Worm (Caenorhabditis elegans) whole organism, L1 larva: ENCODE measurements around the gene str-32.

Experiments
- aly-2 ChIP-seq: fragments of 150-350 bp; optimal IDR thresholded peaks from 2 replicates; lab custom pipeline; 2014; ENCODE audit warnings: missing biosample characterization, missing genetic modification characterization
- blmp-1 ChIP-seq: fragments of 150-350 bp; optimal IDR thresholded peaks from 2 replicates; lab custom pipeline; 2014; ENCODE audit warnings: missing biosample characterization, missing genetic modification characterization
- ceh-82 ChIP-seq, 3 experiments: fragments of 150-350 bp in 1 of 3; sonication (generic microtip) in 2 of 3; optimal IDR thresholded peaks; 2 replicates each; lab custom pipeline; 2014 to 2017; ENCODE audit warnings: missing biosample characterization in 3 of 3, missing genetic modification characterization in 3 of 3
- ceh-90 ChIP-seq: sonication (generic microtip); optimal IDR thresholded peaks from 2 replicates; lab custom pipeline; 2016; ENCODE audit warnings: missing genetic modification characterization, missing compliant biosample characterization
- ces-1 ChIP-seq: fragments of 150-350 bp; optimal IDR thresholded peaks from 2 replicates; lab custom pipeline; 2014; ENCODE audit warnings: missing biosample characterization, missing genetic modification reagents, missing genetic modification characterization
- efl-1 ChIP-seq, 4 experiments: fragments of 150-350 bp; optimal IDR thresholded peaks in 3 of 4; peaks in 1 of 4; 1 replicate in 1 of 4; 2 replicates in 3 of 4; lab custom pipeline; 2014; ENCODE audit warnings: missing biosample characterization in 2 of 4, missing genetic modification characterization in 2 of 4, missing genetic modification reagents in 2 of 4
- elt-3 ChIP-seq, 6 experiments: fragments of 150-350 bp in 1 of 6; sonication (generic microtip); optimal IDR thresholded peaks; 2 replicates each; lab custom pipeline; 2017 to 2018; ENCODE audit warnings: missing biosample characterization in 6 of 6, missing genetic modification characterization in 6 of 6, inconsistent platforms in 1 of 6
- ets-5 ChIP-seq: fragments of 200-800 bp; sonication (Bioruptor generic); IDR thresholded peaks from 2 replicates; pipeline ENCODE4 v1.3.6; 2022; ENCODE audit warnings: missing genetic modification characterization, missing compliant biosample characterization
- fos-1 ChIP-seq: fragments of 150-350 bp; optimal IDR thresholded peaks from 2 replicates; lab custom pipeline; 2014; ENCODE audit warnings: missing biosample characterization, missing genetic modification characterization
- hlh-17 ChIP-seq: fragments of 200-800 bp; sonication (Bioruptor generic); optimal IDR thresholded peaks from 2 replicates; lab custom pipeline; 2018; ENCODE audit warnings: missing genetic modification characterization, mild to moderate bottlenecking, missing compliant biosample characterization, moderate library complexity, borderline replicate concordance
- hlh-4 ChIP-seq: sonication (generic microtip); optimal IDR thresholded peaks from 2 replicates; lab custom pipeline; 2016; ENCODE audit warnings: mild to moderate bottlenecking, missing genetic modification characterization, missing compliant biosample characterization
- hpl-2 ChIP-seq: fragments of 150-350 bp; optimal IDR thresholded peaks from 2 replicates; lab custom pipeline; 2014; ENCODE audit warnings: missing biosample characterization, missing genetic modification reagents, missing genetic modification characterization
- lin-14 ChIP-seq: fragments of 200-800 bp; sonication (Bioruptor generic); optimal IDR thresholded peaks from 2 replicates; lab custom pipeline; 2018; ENCODE audit warnings: mild to moderate bottlenecking, missing genetic modification characterization, moderate library complexity, missing compliant biosample characterization
- lin-39 ChIP-seq: fragments of 150-350 bp; optimal IDR thresholded peaks from 2 replicates; lab custom pipeline; 2014; ENCODE audit warnings: missing biosample characterization, missing genetic modification reagents, missing genetic modification characterization
- nhr-20 ChIP-seq: sonication (generic microtip); optimal IDR thresholded peaks from 2 replicates; lab custom pipeline; 2016; ENCODE audit warnings: mild to moderate bottlenecking, missing genetic modification characterization, missing compliant biosample characterization
- nhr-237 ChIP-seq: fragments of 150-350 bp; optimal IDR thresholded peaks from 2 replicates; lab custom pipeline; 2014; ENCODE audit warnings: missing biosample characterization, missing genetic modification characterization
- nhr-28 ChIP-seq: fragments of 150-350 bp; optimal IDR thresholded peaks from 2 replicates; lab custom pipeline; 2014; ENCODE audit warnings: missing biosample characterization, missing genetic modification characterization
- nhr-71 ChIP-seq: sonication (generic microtip); optimal IDR thresholded peaks from 2 replicates; lab custom pipeline; 2016; ENCODE audit warnings: mild to moderate bottlenecking, missing genetic modification characterization, moderate library complexity, missing compliant biosample characterization
- nhr-77 ChIP-seq: fragments of 150-350 bp; optimal IDR thresholded peaks from 2 replicates; lab custom pipeline; 2014; ENCODE audit warnings: missing biosample characterization, missing genetic modification characterization
- nhr-84 ChIP-seq: sonication (generic microtip); optimal IDR thresholded peaks from 2 replicates; lab custom pipeline; 2017; ENCODE audit warnings: missing biosample characterization, missing genetic modification characterization
- nhr-85 ChIP-seq: sonication (generic microtip); peaks from one replicate; lab custom pipeline; 2016; ENCODE audit warnings: missing genetic modification characterization, inconsistent platforms, missing compliant biosample characterization
- nhr-90 ChIP-seq: sonication (generic microtip); optimal IDR thresholded peaks from 2 replicates; lab custom pipeline; 2016; ENCODE audit warnings: mild to moderate bottlenecking, missing genetic modification characterization, missing compliant biosample characterization; ENCODE audit not compliant: poor library complexity
- pag-3 ChIP-seq: sonication (generic microtip); optimal IDR thresholded peaks from 2 replicates; lab custom pipeline; 2017; ENCODE audit warnings: missing genetic modification characterization, mild to moderate bottlenecking, missing compliant biosample characterization, antibody characterized with exemption, borderline replicate concordance; ENCODE audit not compliant: insufficient read depth
- skn-1 ChIP-seq: fragments of 150-350 bp; optimal IDR thresholded peaks from 2 replicates; lab custom pipeline; 2014; ENCODE audit warnings: missing biosample characterization, missing genetic modification characterization
- snu-23 ChIP-seq: sonication (generic microtip); optimal IDR thresholded peaks from 2 replicates; lab custom pipeline; 2016; ENCODE audit warnings: missing genetic modification characterization, missing compliant biosample characterization
- swsn-7 ChIP-seq: sonication (generic microtip); optimal IDR thresholded peaks from 2 replicates; lab custom pipeline; 2016; ENCODE audit warnings: missing genetic modification characterization, missing compliant biosample characterization
- tbx-2 ChIP-seq: sonication (generic microtip); optimal IDR thresholded peaks from 2 replicates; lab custom pipeline; 2016; ENCODE audit warnings: missing genetic modification characterization, missing compliant biosample characterization
- tlp-1 ChIP-seq: fragments of 150-350 bp; optimal IDR thresholded peaks from 2 replicates; lab custom pipeline; 2014; ENCODE audit warnings: missing biosample characterization, missing genetic modification characterization
- unc-62 ChIP-seq: fragments of 150-350 bp; optimal IDR thresholded peaks from 2 replicates; lab custom pipeline; 2014; ENCODE audit warnings: missing biosample characterization, missing genetic modification reagents, missing genetic modification characterization
- unc-86 ChIP-seq: sonication (generic microtip); optimal IDR thresholded peaks from 2 replicates; lab custom pipeline; 2016; ENCODE audit warnings: missing genetic modification characterization, missing compliant biosample characterization
- ztf-4 ChIP-seq: fragments of 150-350 bp; optimal IDR thresholded peaks from 2 replicates; lab custom pipeline; 2014; ENCODE audit warnings: missing biosample characterization, missing genetic modification characterization

The str-32 gene

ce11 chrV:4912313-4912712 is 31.0 kb upstream of the str-32 start, which contains the start of gene H23N18.5:
TSS of gene H23N18.5 (minus strand) at chrV:4912381.
- TF ChIP-seq blmp-1 (tag; lab: Kevin White, UChicago), result peak; percentile 10
- TF ChIP-seq efl-1 (optimal IDR thresholded peaks at IDR 0.05; lab: Kevin White, UChicago), result no peak
- TF ChIP-seq efl-1 (GFP tag; optimal IDR thresholded peaks at IDR 0.05 in 1 of 2; lab: Kevin White, UChicago), result no peak
- peak; percentile 10 for TF ChIP-seq ztf-4 (tag; lab: Kevin White, UChicago)
- TF ChIP-seq, all 84 proteins: peak for 2

ce11 chrV:4908591-4908990 is 27.3 kb upstream of the str-32 start, which contains the start of gene ugt-13:
TSS of gene ugt-13 (plus strand) at chrV:4908884.
- TF ChIP-seq ets-5 (GFP tag; lab: Robert Waterston, UW) (no peak), nhr-28 (peak; percentile 23), nhr-90 (tag; lab: Kevin White, UChicago) (peak; percentile 35), hpl-2 (GFP tag; lab: Kevin White, UChicago) (no peak), nhr-237 (tag; lab: Kevin White, UChicago) (no peak), snu-23 (peak; percentile 48), tbx-2 (peak; percentile 67), skn-1 (peak; percentile 52), lin-14 (peak; percentile 41), nhr-77 (tag; lab: Kevin White, UChicago) (no peak), nhr-85 (tag; lab: Kevin White, UChicago) (peak; percentile 90), aly-2 (tag; lab: Kevin White, UChicago) (no peak), efl-1 (optimal IDR thresholded peaks at IDR 0.05; lab: Kevin White, UChicago) (no peak), efl-1 (GFP tag; optimal IDR thresholded peaks at IDR 0.05 in 1 of 2; lab: Kevin White, UChicago) (no peak), nhr-20 (tag; lab: Kevin White, UChicago) (peak; percentile 86), unc-62 (GFP tag; lab: Kevin White, UChicago) (no peak), unc-86 (tag; lab: Kevin White, UChicago) (no peak), nhr-71 (tag; lab: Kevin White, UChicago) (peak; percentile 66), hlh-17 (no peak), elt-3 (tag; optimal IDR thresholded peaks at IDR 0.05; lab: Kevin White, UChicago) (peak in 4 of 6 experiments; percentile 30 to 69 (median 49)), ceh-82 (tag; optimal IDR thresholded peaks at IDR 0.05; lab: Kevin White, UChicago) (no peak), ceh-90 (tag; lab: Kevin White, UChicago) (no peak)

ce11 chrV:4905953-4906352 is 24.7 kb upstream of the str-32 start, which contains the start of gene ugt-14:
TSS of gene ugt-14 (plus strand) at chrV:4906253.
- TF ChIP-seq tlp-1 (tag; lab: Kevin White, UChicago) (no peak), aly-2 (tag; lab: Kevin White, UChicago) (no peak), nhr-84 (tag; lab: Kevin White, UChicago) (no peak), snu-23 (no peak), skn-1 (no peak), hlh-4 (tag; lab: Kevin White, UChicago) (no peak)

ce11 chrV:4903696-4904095 is 22.4 kb upstream of the str-32 start, which contains the start of gene ugt-8:
TSS of gene ugt-8 (plus strand) at chrV:4903930.
- TF ChIP-seq efl-1 (optimal IDR thresholded peaks at IDR 0.05; lab: Kevin White, UChicago) (no peak), efl-1 (GFP tag; optimal IDR thresholded peaks at IDR 0.05 in 1 of 2; lab: Kevin White, UChicago) (peak in 1 of 2 experiments; percentile 53), lin-39 (tag; lab: Kevin White, UChicago) (no peak), nhr-71 (tag; lab: Kevin White, UChicago) (no peak), snu-23 (peak; percentile 12), nhr-20 (tag; lab: Kevin White, UChicago) (peak; percentile 41), swsn-7 (no peak), nhr-85 (tag; lab: Kevin White, UChicago) (no peak), fos-1 (no peak)

- TF ChIP-seq ces-1 (GFP tag; lab: Kevin White, UChicago), result no peak
- TF ChIP-seq nhr-28, result no peak
- no peak for TF ChIP-seq pag-3 (tag; lab: Kevin White, UChicago)
Measured at ce11 chrV:4901074-4901473, 19.8 kb upstream of the str-32 start, which contains the start of gene ugt-67. TSS of gene ugt-67 (plus strand) at chrV:4901374.
